Worm (Caenorhabditis elegans) whole organism, L4 larva: ENCODE data around the gene dmsr-16.

Experiments used
- D1046.2 ChIP-seq: fragments of 200-800 bp; sonication (Bioruptor generic); IDR thresholded peaks from 2 replicates; pipeline ENCODE4 v1.3.6; 2022; ENCODE audit warnings: missing genetic modification characterization, missing compliant biosample characterization
- F26F4.8 ChIP-seq: fragments of 200-800 bp; sonication (Bioruptor generic); conservative IDR thresholded peaks from 2 replicates; pipeline ENCODE4 v1.3.6; 2022; ENCODE audit warnings: missing genetic modification characterization, missing compliant biosample characterization
- F37D6.2 ChIP-seq: sonication (generic microtip); optimal IDR thresholded peaks from 2 replicates; lab custom pipeline; 2016; ENCODE audit warnings: mild to moderate bottlenecking, missing genetic modification characterization, missing compliant biosample characterization
- R02D3.7 ChIP-seq: fragments of 150-350 bp; sonication (generic microtip); optimal IDR thresholded peaks from 3 replicates; lab custom pipeline; 2014; ENCODE audit warnings: missing biosample characterization, missing genetic modification characterization
- T20F7.1 ChIP-seq: fragments of 200-800 bp; sonication (Bioruptor generic); optimal IDR thresholded peaks from 2 replicates; lab custom pipeline; 2018; ENCODE audit warnings: mild to moderate bottlenecking, missing genetic modification characterization, missing compliant biosample characterization
- Y105C5A.15 ChIP-seq: fragments of 200-800 bp; sonication (Bioruptor generic); IDR thresholded peaks from 2 replicates; pipeline ENCODE4 v1.3.6; 2022; ENCODE audit warnings: missing genetic modification characterization, missing compliant biosample characterization
- Y48G9A.11 ChIP-seq: fragments of 200-800 bp; sonication (Bioruptor generic); IDR thresholded peaks from 2 replicates; pipeline ENCODE4 v1.3.6; 2022; ENCODE audit warnings: missing genetic modification reagents, missing genetic modification characterization, missing compliant biosample characterization
- ZK546.5 ChIP-seq, 2 experiments: sonication (generic microtip); optimal IDR thresholded peaks; 2 replicates each; lab custom pipeline; 2017; ENCODE audit warnings: missing biosample characterization in 2 of 2, missing genetic modification characterization in 2 of 2
- aha-1 ChIP-seq: fragments of 150-350 bp; peaks from one replicate; lab custom pipeline; 2014; ENCODE audit warnings: missing biosample characterization, missing genetic modification characterization
- ceh-32 ChIP-seq: sonication (generic microtip); optimal IDR thresholded peaks from 2 replicates; lab custom pipeline; 2016; ENCODE audit warnings: mild to moderate bottlenecking, missing genetic modification characterization, missing compliant biosample characterization; ENCODE audit not compliant: poor library complexity
- ceh-62 ChIP-seq: sonication (generic microtip); optimal IDR thresholded peaks from 2 replicates; lab custom pipeline; 2017; ENCODE audit warnings: missing biosample characterization, missing genetic modification characterization
- daf-8 ChIP-seq: fragments of 200-800 bp; sonication (Bioruptor generic); IDR thresholded peaks from 2 replicates; pipeline ENCODE4 v1.3.6; 2022; ENCODE audit warnings: missing genetic modification characterization, missing compliant biosample characterization
- dpl-1 ChIP-seq: fragments of 150-350 bp; optimal IDR thresholded peaks from 2 replicates; lab custom pipeline; 2014; ENCODE audit warnings: missing biosample characterization, missing genetic modification reagents, missing genetic modification characterization
- hlh-30 ChIP-seq: sonication (generic microtip); optimal IDR thresholded peaks from 2 replicates; lab custom pipeline; 2017; ENCODE audit warnings: antibody characterized with exemption, mild to moderate bottlenecking, missing genetic modification characterization, missing compliant biosample characterization; ENCODE audit not compliant: insufficient read depth
- mes-2 ChIP-seq: sonication (generic microtip); optimal IDR thresholded peaks from 2 replicates; lab custom pipeline; 2016; ENCODE audit warnings: missing genotype, mild to moderate bottlenecking, missing genetic modification characterization, missing compliant biosample characterization; ENCODE audit not compliant: poor library complexity, severe bottlenecking
- nhr-28 ChIP-seq: fragments of 150-350 bp; optimal IDR thresholded peaks from 2 replicates; lab custom pipeline; 2014; ENCODE audit warnings: missing biosample characterization, missing genetic modification characterization
- nhr-48 ChIP-seq: sonication (generic microtip); optimal IDR thresholded peaks from 2 replicates; lab custom pipeline; 2016; ENCODE audit warnings: mild to moderate bottlenecking, missing genetic modification characterization, missing compliant biosample characterization
- nhr-76 ChIP-seq: fragments of 150-350 bp; optimal IDR thresholded peaks from 2 replicates; lab custom pipeline; 2014; ENCODE audit warnings: missing biosample characterization, missing genetic modification characterization
- rbr-2 ChIP-seq: sonication (generic microtip); optimal IDR thresholded peaks from 2 replicates; lab custom pipeline; 2016; ENCODE audit warnings: missing genotype, missing genetic modification characterization, missing compliant biosample characterization
- set-16 ChIP-seq: fragments of 200-800 bp; sonication (Bioruptor generic); IDR thresholded peaks from 2 replicates; pipeline ENCODE4 v1.3.6; 2022; ENCODE audit warnings: missing genetic modification reagents, missing genetic modification characterization, missing compliant biosample characterization
- snpc-1.2 ChIP-seq: fragments of 200-800 bp; sonication (Bioruptor generic); IDR thresholded peaks from 2 replicates; pipeline ENCODE4 v1.3.6; 2022; ENCODE audit warnings: missing genetic modification reagents, missing genetic modification characterization, missing compliant biosample characterization
- spr-1 ChIP-seq: sonication (generic microtip); optimal IDR thresholded peaks from 2 replicates; lab custom pipeline; 2016; ENCODE audit warnings: mild to moderate bottlenecking, missing genetic modification characterization, missing compliant biosample characterization
- unc-130 ChIP-seq: sonication (generic microtip); optimal IDR thresholded peaks from 2 replicates; lab custom pipeline; 2016; ENCODE audit warnings: missing genetic modification reagents, missing genetic modification characterization, missing compliant biosample characterization
- unc-62 ChIP-seq, 3 experiments: fragments of 150-350 bp in 1 of 3; sonication (generic microtip); optimal IDR thresholded peaks in 2 of 3; peaks in 1 of 3; 1 replicate in 1 of 3; 2 replicates in 2 of 3; lab custom pipeline; 2014 to 2017; ENCODE audit warnings: missing biosample characterization in 3 of 3, missing genetic modification characterization in 3 of 3, missing genetic modification reagents in 3 of 3, missing genotype in 1 of 3
- vab-7 ChIP-seq: fragments of 200-800 bp; sonication (Bioruptor generic); IDR thresholded peaks from 2 replicates; pipeline ENCODE4 v1.3.6; 2022; ENCODE audit warnings: missing genetic modification reagents, missing genetic modification characterization, missing compliant biosample characterization
- zfp-2 ChIP-seq: sonication (generic microtip); optimal IDR thresholded peaks from 2 replicates; lab custom pipeline; 2016; ENCODE audit warnings: mild to moderate bottlenecking, missing genetic modification characterization, missing compliant biosample characterization
- zfp-3 ChIP-seq: fragments of 200-800 bp; sonication (Bioruptor generic); conservative IDR thresholded peaks from 2 replicates; pipeline ENCODE4 v1.3.6; 2022; ENCODE audit warnings: missing genetic modification reagents, missing genetic modification characterization, missing compliant biosample characterization
- ztf-11 ChIP-seq: fragments of 150-350 bp; optimal IDR thresholded peaks from 2 replicates; lab custom pipeline; 2014; ENCODE audit warnings: missing biosample characterization, missing genetic modification characterization

The dmsr-16 gene

ce11 chrV:6838599-6838998, 29.7 kb upstream of the dmsr-16 start, which contains the start of gene T15B7.15:
Gene T15B7.15, minus strand, starts transcription at chrV:6838665.
- TF ChIP-seq zfp-2 (tag; lab: Kevin White, UChicago) (no peak), dpl-1 (GFP tag; lab: Kevin White, UChicago) (peak; percentile 77), R02D3.7 (peak; percentile 85), T20F7.1 (GFP tag; lab: Kevin White, UChicago) (peak; percentile 94), F37D6.2 (no peak), rbr-2 (tag; lab: Kevin White, UChicago) (no peak), mes-2 (tag; lab: Kevin White, UChicago) (peak; percentile 58), ceh-62 (no peak), Y48G9A.11 (GFP tag; lab: Robert Waterston, UW) (peak; percentile 92)

- TF ChIP-seq set-16 (GFP tag; lab: Robert Waterston, UW) = peak; percentile 95
- TF ChIP-seq daf-8 = no peak
Observed at ce11 chrV:6836036-6836435, 27.2 kb upstream of the dmsr-16 start.

ce11 chrV:6835242-6835641, 26.4 kb upstream of the dmsr-16 start, which contains the start of the genes T15B7.14 and col-143:
Gene T15B7.14, minus strand, starts transcription at chrV:6835342.
Gene col-143, plus strand, starts transcription at chrV:6835635.
- TF ChIP-seq zfp-2 (tag; lab: Kevin White, UChicago) = no peak
- TF ChIP-seq daf-8 = no peak
- no peak for TF ChIP-seq nhr-76 (tag; lab: Kevin White, UChicago)
- no peak for TF ChIP-seq spr-1 (tag; lab: Kevin White, UChicago)

ce11 chrV:6831539-6831938, 22.7 kb upstream of the dmsr-16 start:
- no peak for TF ChIP-seq F26F4.8
- TF ChIP-seq zfp-3 (GFP tag; lab: Robert Waterston, UW) = no peak
- no peak for TF ChIP-seq snpc-1.2 (GFP tag; lab: Robert Waterston, UW)
- peak; percentile 97 for TF ChIP-seq set-16 (GFP tag; lab: Robert Waterston, UW)
- TF ChIP-seq ZK546.5 (tag; optimal IDR thresholded peaks at IDR 0.05; lab: Kevin White, UChicago) = no peak
- no peak for TF ChIP-seq nhr-48 (tag; lab: Kevin White, UChicago)
- no peak for TF ChIP-seq ceh-32 (tag; lab: Kevin White, UChicago)
- no peak for TF ChIP-seq unc-62 (GFP tag; optimal IDR thresholded peaks at IDR 0.05 in 1 of 2; lab: Kevin White, UChicago)
- no peak for TF ChIP-seq unc-62 (tag; optimal IDR thresholded peaks at IDR 0.05; lab: Kevin White, UChicago)
- TF ChIP-seq vab-7 (GFP tag; lab: Robert Waterston, UW) = 0 out of 2 replicates have a peak, but pooled peaks have one; percentile 5
- TF ChIP-seq D1046.2 (GFP tag; lab: Robert Waterston, UW) = 0 out of 2 replicates have a peak, but pooled peaks have one; percentile 27

ce11 chrV:6830755-6831227, 21.9 kb upstream of the dmsr-16 start, which contains the start of gene col-142:
Gene col-142, plus strand, starts transcription at chrV:6831177.
- TF ChIP-seq hlh-30 (tag; lab: Kevin White, UChicago) (no peak), nhr-28 (tag; lab: Kevin White, UChicago) (peak; percentile 9)

- TF ChIP-seq ztf-11 (no peak), snpc-1.2 (GFP tag; lab: Robert Waterston, UW) (no peak), set-16 (GFP tag; lab: Robert Waterston, UW) (peak; percentile 97), aha-1 (peak; percentile 36), unc-130 (no peak)
Observed at ce11 chrV:6830075-6830474, 21.2 kb upstream of the dmsr-16 start.

- TF ChIP-seq Y105C5A.15 (GFP tag; lab: Robert Waterston, UW) = no peak
- no peak for TF ChIP-seq spr-1 (tag; lab: Kevin White, UChicago)
- TF ChIP-seq, all 104 proteins: peak for 0
Observed at ce11 chrV:6829404-6829803, 20.5 kb upstream of the dmsr-16 start, which contains the start of gene col-141. Gene col-141, plus strand, starts transcription at chrV:6829704.
